Fruit fly (Drosophila melanogaster): ENCODE data around the gene be.

DNA sequence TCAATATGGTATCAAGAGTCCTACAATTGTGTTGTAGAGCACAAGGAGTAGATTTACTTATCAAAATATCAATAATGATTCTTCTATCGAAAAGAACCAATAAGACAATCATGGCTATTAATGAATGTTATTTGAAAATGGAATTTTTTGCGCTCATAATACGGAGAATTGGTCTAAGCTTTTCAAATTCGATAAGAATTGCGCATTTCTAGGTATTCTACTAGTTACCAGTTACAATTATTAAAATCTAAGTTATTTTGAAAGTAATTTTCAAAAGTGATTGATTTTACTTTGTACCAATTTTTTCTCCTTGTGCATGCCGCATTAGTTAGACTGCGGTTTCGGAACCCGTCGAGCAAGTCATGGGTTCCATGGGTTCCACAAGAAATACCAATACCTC lies 45.9 kb downstream of the be start:
- TF ChIP-seq Hr83 (GFP tag; optimal IDR thresholded peaks at IDR 0.05; ENCODE audit: poor library complexity, severe bottlenecking) (no peak), psq (GFP tag; optimal IDR thresholded peaks at IDR 0.05) (no peak), OdsH (GFP tag; optimal IDR thresholded peaks at IDR 0.05) (no peak)
